Worm (Caenorhabditis elegans) whole organism, late embryonic: ENCODE measurements around the gene ugt-39.

Source experiments
- K02D7.2 ChIP-seq: sonication (generic microtip); optimal IDR thresholded peaks from 2 replicates; lab custom pipeline; 2017; ENCODE audit warnings: mild to moderate bottlenecking, missing genetic modification characterization, missing compliant biosample characterization
- ceh-14 ChIP-seq: sonication (generic microtip); optimal IDR thresholded peaks from 2 replicates; lab custom pipeline; 2016; ENCODE audit warnings: missing genotype, missing genetic modification characterization, missing compliant biosample characterization
- ceh-2 ChIP-seq: sonication (generic microtip); optimal IDR thresholded peaks from 2 replicates; lab custom pipeline; 2016; ENCODE audit warnings: missing genotype, missing genetic modification characterization, missing compliant biosample characterization
- ceh-34 ChIP-seq: sonication (generic microtip); optimal IDR thresholded peaks from 2 replicates; lab custom pipeline; 2016; ENCODE audit warnings: mild to moderate bottlenecking, missing genetic modification characterization, missing compliant biosample characterization
- ets-4 ChIP-seq: sonication (generic microtip); optimal IDR thresholded peaks from 2 replicates; lab custom pipeline; 2016; ENCODE audit warnings: missing genetic modification characterization, missing compliant biosample characterization
- tbx-2 ChIP-seq: sonication (generic microtip); optimal IDR thresholded peaks from 2 replicates; lab custom pipeline; 2016; ENCODE audit warnings: missing genetic modification characterization, missing compliant biosample characterization

DNA sequence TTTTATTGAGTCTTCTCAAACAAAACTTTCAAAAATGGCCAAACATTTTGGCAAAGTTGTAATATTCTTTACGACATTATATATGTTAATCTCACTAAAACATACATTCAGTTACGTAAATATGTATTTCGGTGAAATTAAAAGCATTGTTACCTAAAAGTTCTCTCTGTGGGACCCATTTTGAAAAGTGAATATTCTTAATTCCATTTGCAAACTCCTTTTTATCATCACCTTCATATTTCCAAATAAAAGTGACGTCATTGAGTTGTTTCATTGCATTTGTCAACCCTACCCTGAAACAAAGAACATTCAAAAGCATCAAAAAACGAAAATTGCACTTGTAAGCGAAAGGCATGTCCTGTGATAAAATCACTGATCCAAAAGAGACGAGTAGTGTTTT, 16.6 kb upstream of the ugt-39 start:
- TF ChIP-seq K02D7.2 (tag; lab: Kevin White, UChicago) (no peak), tbx-2 (tag; lab: Kevin White, UChicago) (no peak), ceh-2 (tag; lab: Kevin White, UChicago) (no peak), ets-4 (no peak), ceh-14 (tag; lab: Kevin White, UChicago) (no peak), ceh-34 (tag; lab: Kevin White, UChicago) (no peak)
